Fruit fly (Drosophila melanogaster) whole organism, embryonic: Measurements from ENCODE around the gene Polr2G.

Source experiments
- Atf-2 ChIP-seq: fragments of 200-800 bp; sonication (Bioruptor generic); optimal IDR thresholded peaks from 2 replicates; lab custom pipeline; 2016; ENCODE audit warnings: missing biosample characterization, missing genetic modification characterization
- B-H2 ChIP-seq: fragments of 200-800 bp; sonication (Bioruptor generic); optimal IDR thresholded peaks from 2 replicates; lab custom pipeline; 2018; ENCODE audit warnings: missing biosample characterization, mild to moderate bottlenecking, missing genetic modification characterization
- CG11085 ChIP-seq: fragments of 200-800 bp; sonication (Bioruptor generic); IDR thresholded peaks from 2 replicates; pipeline ENCODE4 v1.3.6; 2022; ENCODE audit warnings: missing biosample characterization, missing genetic modification characterization
- CG11093 ChIP-seq: fragments of 200-800 bp; sonication (Bioruptor generic); IDR thresholded peaks from 3 replicates; pipeline ENCODE4 v1.3.6; 2022; ENCODE audit warnings: missing biosample characterization, missing genetic modification characterization
- CG11398 ChIP-seq: fragments of 200-800 bp; sonication (Bioruptor generic); optimal IDR thresholded peaks from 2 replicates; lab custom pipeline; 2016; ENCODE audit warnings: missing biosample characterization, missing genetic modification characterization
- CG11723 ChIP-seq: fragments of 200-800 bp; sonication (Bioruptor generic); optimal IDR thresholded peaks from 2 replicates; lab custom pipeline; 2017; ENCODE audit warnings: missing biosample characterization, mild to moderate bottlenecking, missing genetic modification characterization
- CG12219 ChIP-seq: fragments of 200-800 bp; sonication (Bioruptor generic); optimal IDR thresholded peaks from 3 replicates; lab custom pipeline; 2018; ENCODE audit warnings: missing biosample characterization, mild to moderate bottlenecking, missing genetic modification characterization
- CG1233 ChIP-seq: fragments of 200-800 bp; sonication (Bioruptor generic); optimal IDR thresholded peaks from 4 replicates; lab custom pipeline; 2018; ENCODE audit warnings: missing biosample characterization, mild to moderate bottlenecking, missing genetic modification characterization
- CG12659 ChIP-seq: fragments of 200-800 bp; sonication (Bioruptor generic); optimal IDR thresholded peaks from 3 replicates; lab custom pipeline; 2017; ENCODE audit warnings: mild to moderate bottlenecking, missing biosample characterization, missing genetic modification reagents, missing genetic modification characterization
- CG13287 ChIP-seq: fragments of 200-800 bp; sonication (Bioruptor generic); IDR thresholded peaks from 2 replicates; pipeline ENCODE4 v1.3.6; 2022; ENCODE audit warnings: missing biosample characterization, missing genetic modification characterization; ENCODE audit not compliant: partially characterized antibody
- CG14667 ChIP-seq: fragments of 200-800 bp; sonication (Bioruptor generic); IDR thresholded peaks from 2 replicates; pipeline ENCODE4 v1.3.6; 2022; ENCODE audit warnings: missing biosample characterization, missing genetic modification characterization
- CG15696 ChIP-seq: fragments of 200-800 bp; sonication (Bioruptor generic); optimal IDR thresholded peaks from 2 replicates; lab custom pipeline; 2019; ENCODE audit warnings: missing biosample characterization, mild to moderate bottlenecking, missing genetic modification characterization, moderate library complexity
- CG1603 ChIP-seq: fragments of 200-800 bp; sonication (Bioruptor generic); optimal IDR thresholded peaks from 2 replicates; lab custom pipeline; 2019; ENCODE audit warnings: missing biosample characterization, mild to moderate bottlenecking, missing genetic modification characterization, moderate library complexity
- CG16863 ChIP-seq: fragments of 200-800 bp; sonication (Bioruptor generic); optimal IDR thresholded peaks from 3 replicates; lab custom pipeline; 2016; ENCODE audit warnings: missing biosample characterization, missing genetic modification characterization
- CG17328 ChIP-seq: fragments of 200-800 bp; sonication (Bioruptor generic); IDR thresholded peaks from 2 replicates; pipeline ENCODE4 v1.3.6; 2022; ENCODE audit warnings: missing biosample characterization, missing genetic modification characterization
- CG17612 ChIP-seq: fragments of 200-800 bp; sonication (Bioruptor generic); IDR thresholded peaks from 2 replicates; pipeline ENCODE4 v1.3.6; 2022; ENCODE audit warnings: missing biosample characterization, missing genetic modification characterization
- CG1832 ChIP-seq: fragments of 200-800 bp; sonication (Bioruptor generic); optimal IDR thresholded peaks from 2 replicates; lab custom pipeline; 2017; ENCODE audit warnings: missing biosample characterization, mild to moderate bottlenecking, missing genetic modification characterization, inconsistent platforms
- CG2116 ChIP-seq: fragments of 200-800 bp; sonication (Bioruptor generic); optimal IDR thresholded peaks from 3 replicates; lab custom pipeline; 2018; ENCODE audit warnings: missing biosample characterization, mild to moderate bottlenecking, missing genetic modification characterization
- CG2120 ChIP-seq: fragments of 200-800 bp; sonication (Bioruptor generic); optimal IDR thresholded peaks from 3 replicates; lab custom pipeline; 2016; ENCODE audit warnings: missing biosample characterization, missing genetic modification characterization
- CG2889 ChIP-seq: fragments of 200-800 bp; sonication (Bioruptor generic); IDR thresholded peaks from 3 replicates; pipeline ENCODE4 v1.3.6; 2022; ENCODE audit warnings: missing biosample characterization, missing genetic modification characterization
- CG34224 ChIP-seq: fragments of 200-800 bp; sonication (Bioruptor generic); IDR thresholded peaks from 3 replicates; pipeline ENCODE4 v1.3.6; 2022; ENCODE audit warnings: missing biosample characterization, missing genetic modification characterization; ENCODE audit not compliant: partially characterized antibody
- CG4617 ChIP-seq: fragments of 200-800 bp; sonication (Bioruptor generic); optimal IDR thresholded peaks from 3 replicates; lab custom pipeline; 2016; ENCODE audit warnings: missing biosample characterization, missing genetic modification characterization, borderline replicate concordance
- CG9437 ChIP-seq: fragments of 200-800 bp; sonication (Bioruptor generic); optimal IDR thresholded peaks from 2 replicates; lab custom pipeline; 2018; ENCODE audit warnings: missing biosample characterization, mild to moderate bottlenecking, missing genetic modification characterization
- CG9876 ChIP-seq: fragments of 200-800 bp; sonication (Bioruptor generic); optimal IDR thresholded peaks from 2 replicates; lab custom pipeline; 2016; ENCODE audit warnings: missing biosample characterization, missing genetic modification characterization
- D19B ChIP-seq: fragments of 200-800 bp; sonication (Bioruptor generic); optimal IDR thresholded peaks from 2 replicates; lab custom pipeline; 2017; ENCODE audit warnings: missing biosample characterization, mild to moderate bottlenecking, missing genetic modification characterization
- Dfd ChIP-seq, 2 experiments: fragments of >200 bp; optimal IDR thresholded peaks; 2 replicates each; lab custom pipeline; 2017; ENCODE audit warnings: missing biosample characterization in 2 of 2, missing genetic modification characterization in 2 of 2
- Elba2 ChIP-seq: fragments of 200-800 bp; sonication (Bioruptor generic); optimal IDR thresholded peaks from 3 replicates; lab custom pipeline; 2016; ENCODE audit warnings: missing biosample characterization, missing genetic modification characterization
- MBD-R2 ChIP-seq: fragments of 200-800 bp; sonication (Bioruptor generic); IDR thresholded peaks from 2 replicates; pipeline ENCODE4 v1.3.6; 2022; ENCODE audit warnings: missing biosample characterization, missing genetic modification characterization
- NFAT ChIP-seq: fragments of 200-800 bp; sonication (Bioruptor generic); IDR thresholded peaks from 2 replicates; pipeline ENCODE4 v1.3.6; 2022; ENCODE audit warnings: missing biosample characterization, missing genetic modification characterization
- Neu2 ChIP-seq: fragments of 200-800 bp; sonication (Bioruptor generic); optimal IDR thresholded peaks from 3 replicates; lab custom pipeline; 2016; ENCODE audit warnings: missing biosample characterization, missing genetic modification characterization, borderline replicate concordance
- Optix ChIP-seq: fragments of 200-800 bp; sonication (Bioruptor generic); IDR thresholded peaks from 3 replicates; pipeline ENCODE4 v1.3.6; 2022; ENCODE audit warnings: missing biosample characterization, missing genetic modification characterization
- Taf1 ChIP-seq: fragments of 200-800 bp; sonication (Bioruptor generic); IDR thresholded peaks from 2 replicates; pipeline ENCODE4 v1.3.6; 2022; ENCODE audit warnings: missing biosample characterization, missing genetic modification characterization
- Vsx1 ChIP-seq: fragments of 200-800 bp; sonication (Bioruptor generic); optimal IDR thresholded peaks from 2 replicates; lab custom pipeline; 2017; ENCODE audit warnings: missing biosample characterization, mild to moderate bottlenecking, missing genetic modification characterization, missing genetic modification reagents
- ash1 ChIP-seq: fragments of 200-800 bp; sonication (Bioruptor generic); optimal IDR thresholded peaks from 2 replicates; lab custom pipeline; 2018; ENCODE audit warnings: missing biosample characterization, mild to moderate bottlenecking, missing genetic modification characterization
- crol ChIP-seq: fragments of 200-800 bp; sonication (Bioruptor generic); IDR thresholded peaks from 2 replicates; pipeline ENCODE4 v1.3.6; 2022; ENCODE audit warnings: missing biosample characterization, missing genetic modification characterization
- gce ChIP-seq: fragments of 200-800 bp; sonication (Bioruptor generic); IDR thresholded peaks from 3 replicates; pipeline ENCODE4 v1.3.6; 2022; ENCODE audit warnings: missing biosample characterization, missing genetic modification characterization
- h ChIP-seq: fragments of >200 bp; optimal IDR thresholded peaks from 2 replicates; lab custom pipeline; 2017
- insv ChIP-seq, 2 experiments: fragments of 200-800 bp; sonication (Bioruptor generic); optimal IDR thresholded peaks; 3 replicates each; lab custom pipeline; 2016 to 2018; ENCODE audit warnings: missing biosample characterization in 2 of 2, missing genetic modification characterization in 2 of 2
- klu ChIP-seq: fragments of 200-800 bp; sonication (Bioruptor generic); IDR thresholded peaks from 2 replicates; pipeline ENCODE4 v1.3.6; 2022; ENCODE audit warnings: missing biosample characterization, missing genetic modification characterization
- knrl ChIP-seq: fragments of 200-800 bp; sonication (Bioruptor generic); IDR thresholded peaks from 3 replicates; pipeline ENCODE4 v1.3.6; 2022; ENCODE audit warnings: missing biosample characterization, missing genetic modification characterization; ENCODE audit not compliant: partially characterized antibody
- luna ChIP-seq: fragments of 200-800 bp; sonication (Bioruptor generic); optimal IDR thresholded peaks from 2 replicates; lab custom pipeline; 2016; ENCODE audit warnings: missing biosample characterization, missing genetic modification characterization
- org-1 ChIP-seq: fragments of 200-800 bp; sonication (Bioruptor generic); optimal IDR thresholded peaks from 2 replicates; lab custom pipeline; 2017; ENCODE audit warnings: missing biosample characterization, missing genetic modification characterization
- pho ChIP-seq: fragments of 200-800 bp; sonication (Bioruptor generic); optimal IDR thresholded peaks from 2 replicates; lab custom pipeline; 2016; ENCODE audit warnings: missing biosample characterization, missing genetic modification characterization
- pita ChIP-seq: fragments of 200-800 bp; sonication (Bioruptor generic); optimal IDR thresholded peaks from 2 replicates; lab custom pipeline; 2017; ENCODE audit warnings: missing biosample characterization, mild to moderate bottlenecking, missing genetic modification characterization
- psq ChIP-seq: fragments of 200-800 bp; sonication (Bioruptor generic); optimal IDR thresholded peaks from 2 replicates; lab custom pipeline; 2017; ENCODE audit warnings: missing biosample characterization, missing genetic modification characterization
- sd ChIP-seq: fragments of 200-800 bp; sonication (Bioruptor generic); optimal IDR thresholded peaks from 3 replicates; lab custom pipeline; 2018; ENCODE audit warnings: missing biosample characterization, mild to moderate bottlenecking, missing genetic modification characterization, moderate library complexity
- sens ChIP-seq: fragments of 200-800 bp; sonication (Bioruptor generic); peaks from one replicate; lab custom pipeline; 2016; ENCODE audit warnings: missing biosample characterization, missing genetic modification characterization
- slou ChIP-seq: fragments of 200-800 bp; sonication (Bioruptor generic); optimal IDR thresholded peaks from 3 replicates; lab custom pipeline; 2016; ENCODE audit warnings: missing biosample characterization, missing genetic modification characterization
- trem ChIP-seq: fragments of 200-800 bp; optimal IDR thresholded peaks from 3 replicates; lab custom pipeline; 2019; ENCODE audit warnings: missing biosample characterization, mild to moderate bottlenecking, missing genetic modification characterization, moderate library complexity
- tx ChIP-seq: fragments of 200-800 bp; sonication (Bioruptor generic); optimal IDR thresholded peaks from 2 replicates; lab custom pipeline; 2016; ENCODE audit warnings: missing biosample characterization, missing genetic modification characterization
- zen ChIP-seq: fragments of 200-800 bp; sonication (Bioruptor generic); optimal IDR thresholded peaks from 3 replicates; lab custom pipeline; 2018; ENCODE audit warnings: missing biosample characterization, mild to moderate bottlenecking, missing genetic modification characterization, moderate library complexity
- zen2 ChIP-seq: fragments of 200-800 bp; sonication (Bioruptor generic); IDR thresholded peaks from 3 replicates; pipeline ENCODE4 v1.3.6; 2022; ENCODE audit warnings: missing biosample characterization, missing genetic modification characterization; ENCODE audit not compliant: partially characterized antibody

The Polr2G gene

dm6 chr3R:15265406-15266040 lies 42.5 kb upstream of the Polr2G start, which contains the start of gene ATPsynO (continued):
- TF ChIP-seq CG12219 (GFP tag; lab: Kevin White, UChicago) (no peak), Optix (GFP tag; lab: Robert Waterston, UW) (no peak), sens (GFP tag; lab: Kevin White, UChicago) (peak; percentile 98), ash1 (no peak), psq (no peak), CG16863 (GFP tag; lab: Kevin White, UChicago) (no peak), CG11085 (GFP tag; lab: Robert Waterston, UW) (no peak), tx (GFP tag; lab: Kevin White, UChicago) (no peak), MBD-R2 (peak; percentile 89), luna (GFP tag; lab: Kevin White, UChicago) (no peak), CG4617 (GFP tag; lab: Kevin White, UChicago) (peak; percentile 69), NFAT (GFP tag; lab: Robert Waterston, UW) (no peak), CG1603 (tag; lab: Kevin White, UChicago) (peak; percentile 79), insv (GFP tag; optimal IDR thresholded peaks at IDR 0.05; lab: Kevin White, UChicago) (no peak), Elba2 (GFP tag; lab: Kevin White, UChicago) (no peak), CG13287 (GFP tag; lab: Robert Waterston, UW) (peak; percentile 59; the same call in 1 of the 2 replicates), zen (tag; lab: Kevin White, UChicago) (peak; percentile 41), org-1 (GFP tag; lab: Kevin White, UChicago) (no peak), Dfd (GFP tag; optimal IDR thresholded peaks at IDR 0.05; lab: Kevin White, UChicago) (no peak), Vsx1 (GFP tag; lab: Kevin White, UChicago) (no peak), CG11723 (GFP tag; lab: Kevin White, UChicago) (no peak), CG1832 (GFP tag; lab: Kevin White, UChicago) (no peak), crol (no peak), CG1233 (no peak), slou (no peak), CG9876 (no peak), CG11093 (GFP tag; lab: Robert Waterston, UW) (no peak), Neu2 (no peak), Taf1 (GFP tag; lab: Robert Waterston, UW) (no peak), CG34224 (GFP tag; lab: Robert Waterston, UW) (no peak), sd (tag; lab: Kevin White, UChicago) (no peak), CG17328 (GFP tag; lab: Robert Waterston, UW) (no peak), klu (GFP tag; lab: Robert Waterston, UW) (no peak), B-H2 (GFP tag; lab: Kevin White, UChicago) (peak; percentile 57), CG12659 (GFP tag; lab: Kevin White, UChicago) (peak; percentile 62), pita (GFP tag; lab: Kevin White, UChicago) (no peak), h (no peak), gce (GFP tag; lab: Robert Waterston, UW) (no peak), CG14667 (GFP tag; lab: Robert Waterston, UW) (no peak), Atf-2 (GFP tag; lab: Kevin White, UChicago) (no peak), zen2 (GFP tag; lab: Robert Waterston, UW) (no peak), CG2116 (GFP tag; lab: Kevin White, UChicago) (peak; percentile 98), pho (GFP tag; lab: Kevin White, UChicago) (peak; percentile 11), CG17612 (GFP tag; lab: Robert Waterston, UW) (no peak), CG9437 (GFP tag; lab: Kevin White, UChicago) (no peak), trem (tag; lab: Kevin White, UChicago) (peak; percentile 69), CG2120 (GFP tag; lab: Kevin White, UChicago) (peak; percentile 58), CG11398 (no peak), CG15696 (no peak), knrl (GFP tag; lab: Robert Waterston, UW) (no peak), CG2889 (GFP tag; lab: Robert Waterston, UW) (no peak), D19B (GFP tag; lab: Kevin White, UChicago) (no peak)
